Worm (Caenorhabditis elegans): ENCODE data around the gene exos-8.

ce11 chrII:6695388-6695787, 46.1 kb upstream of the exos-8 start, which contains the start of gene C18H9.5:
- TF ChIP-seq B0310.2 (tag; optimal IDR thresholded peaks at IDR 0.05): no peak
- TF ChIP-seq sea-1 (GFP tag; conservative IDR thresholded peaks at IDR 0.05): no peak
- no peak for TF ChIP-seq ama-1 (optimal IDR thresholded peaks at IDR 0.05)
- no peak for TF ChIP-seq F13C5.2 (tag; optimal IDR thresholded peaks at IDR 0.05)
- TF ChIP-seq aly-1 (tag; optimal IDR thresholded peaks at IDR 0.05): no peak
- no peak for TF ChIP-seq hnd-1 (tag; optimal IDR thresholded peaks at IDR 0.05)
- TF ChIP-seq ceh-36 (tag; optimal IDR thresholded peaks at IDR 0.05): no peak
- TF ChIP-seq hmg-4 (GFP tag; optimal IDR thresholded peaks at IDR 0.05): no peak
- no peak for TF ChIP-seq hmbx-1 (tag; optimal IDR thresholded peaks at IDR 0.05)
- TF ChIP-seq ceh-13 (GFP tag; optimal IDR thresholded peaks at IDR 0.05): no peak
- no peak for TF ChIP-seq ets-7 (tag; optimal IDR thresholded peaks at IDR 0.05)
- no peak for TF ChIP-seq tbx-37 (GFP tag; conservative IDR thresholded peaks at IDR 0.05)

All from whole organism, early embryonic.